Fruit fly (Drosophila melanogaster) whole organism, wandering third instar larva: ENCODE data around the gene Rdh.

Source experiments
- Abd-B ChIP-seq: fragments of >200 bp; optimal IDR thresholded peaks from 2 replicates; lab custom pipeline; 2017; ENCODE audit warnings: missing biosample characterization, missing genetic modification characterization
- CG9705 ChIP-seq: fragments of 200-800 bp; sonication (Bioruptor generic); optimal IDR thresholded peaks from 2 replicates; lab custom pipeline; 2018; ENCODE audit warnings: missing biosample characterization, mild to moderate bottlenecking, missing genetic modification characterization
- CrebA ChIP-seq: fragments of 200-800 bp; sonication (Bioruptor generic); optimal IDR thresholded peaks from 2 replicates; lab custom pipeline; 2016; ENCODE audit warnings: missing biosample characterization, mild to moderate bottlenecking, missing genetic modification characterization, borderline replicate concordance
- Dfd ChIP-seq: fragments of >200 bp; optimal IDR thresholded peaks from 2 replicates; lab custom pipeline; 2017; ENCODE audit warnings: missing biosample characterization, missing genetic modification characterization
- Dif ChIP-seq: fragments of 200-275, 200-300 bp; sonication (Bioruptor generic); optimal IDR thresholded peaks from 2 replicates; lab custom pipeline; 2018; ENCODE audit warnings: missing biosample characterization, missing genetic modification characterization; ENCODE audit not compliant: partially characterized antibody
- GATAd ChIP-seq: sonication (Bioruptor generic); optimal IDR thresholded peaks from 2 replicates; lab custom pipeline; 2016; ENCODE audit warnings: missing biosample characterization, missing genetic modification characterization
- HLH106 ChIP-seq: fragments of 200-800 bp; optimal IDR thresholded peaks from 3 replicates; lab custom pipeline; 2019; ENCODE audit warnings: missing biosample characterization, mild to moderate bottlenecking, missing genetic modification characterization, moderate library complexity
- Hnf4 ChIP-seq: fragments of 200-800 bp; sonication (Bioruptor generic); optimal IDR thresholded peaks from 2 replicates; lab custom pipeline; 2016; ENCODE audit warnings: missing biosample characterization, mild to moderate bottlenecking, missing genetic modification characterization
- Hr78 ChIP-seq: fragments of >200 bp; optimal IDR thresholded peaks from 2 replicates; lab custom pipeline; 2017; ENCODE audit warnings: missing biosample characterization, missing genetic modification characterization
- Hr83 ChIP-seq: fragments of 200-300 bp; sonication (Bioruptor generic); optimal IDR thresholded peaks from 2 replicates; lab custom pipeline; 2016; ENCODE audit warnings: missing biosample characterization, mild to moderate bottlenecking, missing genetic modification characterization, moderate library complexity; ENCODE audit not compliant: poor library complexity, severe bottlenecking
- Jra ChIP-seq: sonication (Bioruptor generic); optimal IDR thresholded peaks from 2 replicates; lab custom pipeline; 2016; ENCODE audit warnings: missing biosample characterization, missing genetic modification characterization
- Mio ChIP-seq: sonication (Bioruptor generic); optimal IDR thresholded peaks from 2 replicates; lab custom pipeline; 2016; ENCODE audit warnings: missing biosample characterization, missing genetic modification characterization
- Myc ChIP-seq: fragments of >200 bp; optimal IDR thresholded peaks from 2 replicates; lab custom pipeline; 2017
- N ChIP-seq: fragments of >200 bp; optimal IDR thresholded peaks from 2 replicates; lab custom pipeline; 2018; ENCODE audit warnings: missing biosample characterization, missing external identifiers, missing genetic modification characterization
- Sp1 ChIP-seq: fragments of 200-800 bp; sonication (Bioruptor generic); optimal IDR thresholded peaks from 3 replicates; lab custom pipeline; 2019; ENCODE audit warnings: missing biosample characterization, mild to moderate bottlenecking, missing genetic modification characterization, moderate library complexity
- Vsx2 ChIP-seq: fragments of 200-300, 225-300 bp; sonication (Bioruptor generic); optimal IDR thresholded peaks from 2 replicates; lab custom pipeline; 2018; ENCODE audit warnings: missing biosample characterization, missing genetic modification characterization; ENCODE audit not compliant: partially characterized antibody
- brk ChIP-seq: fragments of 200-800 bp; sonication (Bioruptor generic); optimal IDR thresholded peaks from 2 replicates; lab custom pipeline; 2016; ENCODE audit warnings: missing biosample characterization, mild to moderate bottlenecking, missing genetic modification characterization
- dl ChIP-seq, 2 experiments: fragments of 175-275, 200-275 bp in 1 of 2; fragments of 200-275 bp in 1 of 2; sonication (Bioruptor generic); optimal IDR thresholded peaks; lab custom pipeline; 2018; ENCODE audit warnings: mild to moderate bottlenecking in 2 of 2, missing biosample characterization in 2 of 2, missing genetic modification characterization in 2 of 2, moderate library complexity in 2 of 2; ENCODE audit not compliant: partially characterized antibody in 2 of 2, insufficient read depth in 1 of 2
- dmrt93B ChIP-seq: fragments of 200-800 bp; sonication (Bioruptor generic); optimal IDR thresholded peaks from 2 replicates; lab custom pipeline; 2018; ENCODE audit warnings: missing biosample characterization, mild to moderate bottlenecking, missing genetic modification characterization
- dsf ChIP-seq: sonication (Bioruptor generic); optimal IDR thresholded peaks from 2 replicates; lab custom pipeline; 2016; ENCODE audit warnings: missing biosample characterization, missing genetic modification characterization, borderline replicate concordance
- ey ChIP-seq: fragments of 200-800 bp; sonication (Bioruptor generic); optimal IDR thresholded peaks from 2 replicates; lab custom pipeline; 2016; ENCODE audit warnings: missing biosample characterization, missing genetic modification characterization
- foxo ChIP-seq, 2 experiments: fragments of 200-800 bp; sonication (Bioruptor generic); optimal IDR thresholded peaks; 2 replicates in 1 of 2; 3 replicates in 1 of 2; lab custom pipeline; 2016 to 2017; ENCODE audit warnings: missing biosample characterization in 2 of 2, missing genetic modification characterization in 2 of 2
- fru ChIP-seq: fragments of 200-800 bp; sonication (Bioruptor generic); optimal IDR thresholded peaks from 3 replicates; lab custom pipeline; 2016; ENCODE audit warnings: missing biosample characterization, mild to moderate bottlenecking, missing genetic modification characterization
- h ChIP-seq: fragments of 200-800 bp; sonication (Bioruptor generic); optimal IDR thresholded peaks from 3 replicates; lab custom pipeline; 2016; ENCODE audit warnings: missing biosample characterization, mild to moderate bottlenecking, missing genetic modification characterization
- jim ChIP-seq: fragments of 175-275, 200-325 bp; sonication (Bioruptor generic); optimal IDR thresholded peaks from 2 replicates; lab custom pipeline; 2016; ENCODE audit warnings: missing biosample characterization, mild to moderate bottlenecking, missing genetic modification characterization
- lola ChIP-seq: fragments of >200 bp; optimal IDR thresholded peaks from 2 replicates; lab custom pipeline; 2017; ENCODE audit warnings: missing biosample characterization, missing genetic modification characterization
- pan ChIP-seq: fragments of >200 bp; optimal IDR thresholded peaks from 2 replicates; lab custom pipeline; 2017
- psq ChIP-seq: fragments of 200-800 bp; sonication (Bioruptor generic); optimal IDR thresholded peaks from 3 replicates; lab custom pipeline; 2017; ENCODE audit warnings: missing biosample characterization, mild to moderate bottlenecking, missing genetic modification characterization, moderate library complexity
- rgr ChIP-seq: fragments of 200-800 bp; sonication (Bioruptor generic); optimal IDR thresholded peaks from 3 replicates; lab custom pipeline; 2016; ENCODE audit warnings: missing biosample characterization, mild to moderate bottlenecking, missing genetic modification characterization
- sage ChIP-seq: fragments of 200-800 bp; sonication (Bioruptor generic); optimal IDR thresholded peaks from 2 replicates; lab custom pipeline; 2016; ENCODE audit warnings: missing biosample characterization, mild to moderate bottlenecking, missing genetic modification characterization
- sv ChIP-seq: fragments of 200-800 bp; sonication (Bioruptor generic); optimal IDR thresholded peaks from 3 replicates; lab custom pipeline; 2016; ENCODE audit warnings: missing biosample characterization, missing genetic modification characterization
- usp ChIP-seq: fragments of >200 bp; optimal IDR thresholded peaks from 2 replicates; lab custom pipeline; 2017; ENCODE audit warnings: missing biosample characterization, missing genetic modification characterization
- woc ChIP-seq: sonication (Bioruptor generic); optimal IDR thresholded peaks from 2 replicates; lab custom pipeline; 2016; ENCODE audit warnings: missing biosample characterization, mild to moderate bottlenecking, missing genetic modification characterization

The Rdh gene

DNA sequence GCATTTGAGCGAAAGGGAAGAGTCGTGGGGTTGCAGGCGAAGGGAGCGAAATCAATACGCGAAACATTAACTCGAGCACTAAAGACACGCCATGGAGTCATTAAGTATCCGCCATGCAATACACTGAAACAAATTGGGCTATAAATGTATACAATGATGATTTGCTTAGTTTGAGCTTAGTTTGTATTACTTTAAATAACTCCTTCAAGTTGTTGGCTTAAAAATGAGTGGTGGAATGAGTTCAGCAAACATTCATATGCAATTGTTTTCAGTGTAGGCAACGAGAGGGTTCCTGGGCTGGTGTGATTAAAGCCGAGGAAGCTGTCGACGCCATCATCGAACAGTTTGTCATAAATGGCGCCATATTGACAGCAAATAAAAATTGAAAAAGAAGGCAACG, 27.6 kb upstream of the Rdh start:
- TF ChIP-seq foxo (GFP tag; optimal IDR thresholded peaks at IDR 0.05; lab: Kevin White, UChicago) (no peak), Vsx2 (no peak), pan (lab: Kevin White, UChicago) (no peak), Dfd (GFP tag; lab: Kevin White, UChicago) (no peak), brk (GFP tag; lab: Kevin White, UChicago) (no peak), dmrt93B (GFP tag; lab: Kevin White, UChicago) (no peak), Mio (GFP tag; lab: Kevin White, UChicago) (no peak), Sp1 (GFP tag; lab: Kevin White, UChicago) (no peak), dsf (GFP tag; lab: Kevin White, UChicago) (no peak), usp (no peak), HLH106 (tag; lab: Kevin White, UChicago) (no peak), ey (GFP tag; lab: Kevin White, UChicago) (no peak), psq (no peak), CG9705 (no peak), Abd-B (GFP tag; lab: Kevin White, UChicago) (no peak), jim (GFP tag; lab: Kevin White, UChicago) (no peak), Dif (no peak)

dm6 chr3L:3798488-3798887, 26.8 kb upstream of the Rdh start:
- TF ChIP-seq psq (no peak), lola (GFP tag; lab: Kevin White, UChicago) (no peak), rgr (GFP tag; lab: Kevin White, UChicago) (no peak), pan (lab: Kevin White, UChicago) (no peak), GATAd (GFP tag; lab: Kevin White, UChicago) (no peak), CrebA (GFP tag; lab: Kevin White, UChicago) (no peak), N (GFP tag; lab: Kevin White, UChicago) (no peak), foxo (GFP tag; optimal IDR thresholded peaks at IDR 0.05; lab: Kevin White, UChicago) (no peak), HLH106 (tag; lab: Kevin White, UChicago) (no peak), dsf (GFP tag; lab: Kevin White, UChicago) (no peak), sv (GFP tag; lab: Kevin White, UChicago) (no peak)

DNA sequence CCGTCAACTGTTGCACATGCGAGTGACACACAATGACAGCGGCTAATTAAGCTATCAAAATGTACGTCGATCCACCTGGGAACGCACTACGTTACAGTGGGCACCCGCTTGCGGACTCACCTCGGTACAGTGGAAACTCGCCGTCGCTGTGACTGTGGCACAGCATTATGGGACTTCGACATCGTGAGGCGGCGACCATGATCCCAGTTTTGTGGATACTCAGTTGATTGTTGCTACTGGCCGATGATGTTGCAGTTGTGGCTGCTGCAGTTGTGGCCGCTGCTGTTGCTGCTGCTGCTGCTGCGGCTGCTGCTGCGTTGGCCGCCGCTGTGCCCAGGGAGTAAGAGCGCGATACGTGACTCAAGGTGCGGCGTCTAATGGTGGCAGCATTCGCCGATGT, 25.5 kb upstream of the Rdh start:
- TF ChIP-seq sv (GFP tag; lab: Kevin White, UChicago) (no peak), GATAd (GFP tag; lab: Kevin White, UChicago) (no peak), dl (GFP tag; optimal IDR thresholded peaks at IDR 0.05; lab: Kevin White, UChicago; ENCODE audit: insufficient read depth in 1 of 2, partially characterized antibody in 2 of 2) (no peak), N (GFP tag; lab: Kevin White, UChicago) (no peak), CrebA (GFP tag; lab: Kevin White, UChicago) (no peak), Dif (no peak), Jra (no peak), Myc (no peak), jim (GFP tag; lab: Kevin White, UChicago) (no peak), woc (no peak), dsf (GFP tag; lab: Kevin White, UChicago) (no peak), Hr78 (GFP tag; lab: Kevin White, UChicago) (no peak), Sp1 (GFP tag; lab: Kevin White, UChicago) (no peak), sage (no peak), brk (GFP tag; lab: Kevin White, UChicago) (no peak)

DNA sequence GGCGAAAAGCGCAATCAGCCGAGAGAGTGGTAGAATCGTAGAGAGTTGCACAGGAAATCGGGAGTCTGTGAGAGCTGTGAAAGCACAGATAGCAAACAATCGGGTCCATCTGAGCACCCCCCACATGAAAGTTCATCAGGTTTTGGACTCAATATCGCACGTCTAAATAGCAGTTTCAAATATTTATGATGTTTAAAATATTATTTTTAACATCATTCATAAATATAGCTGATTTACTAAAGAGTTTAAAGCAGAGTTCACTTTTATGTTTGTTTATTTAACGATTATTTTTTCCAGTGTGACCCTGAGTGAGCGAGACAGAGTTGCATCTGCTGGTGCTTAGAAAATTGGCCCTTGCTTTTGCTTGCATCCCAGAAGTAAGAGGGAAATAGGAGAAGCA, 23.9 kb upstream of the Rdh start:
- TF ChIP-seq woc (no peak), h (GFP tag; lab: Kevin White, UChicago) (peak; percentile 2), fru (GFP tag; lab: Kevin White, UChicago) (peak; percentile 8)

- TF ChIP-seq HLH106 (tag; lab: Kevin White, UChicago): no peak
- TF ChIP-seq psq: no peak
- TF ChIP-seq Mio (GFP tag; lab: Kevin White, UChicago): no peak
- no peak for TF ChIP-seq Hr83 (GFP tag; lab: Kevin White, UChicago)
- no peak for TF ChIP-seq Hr78 (GFP tag; lab: Kevin White, UChicago)
- no peak for TF ChIP-seq Hnf4
- no peak for TF ChIP-seq foxo (GFP tag; optimal IDR thresholded peaks at IDR 0.05; lab: Kevin White, UChicago)
- TF ChIP-seq lola (GFP tag; lab: Kevin White, UChicago): no peak
- TF ChIP-seq Jra: no peak
Observed at dm6 chr3L:3801813-3802212, 23.4 kb upstream of the Rdh start.
